Worm (Caenorhabditis elegans): ENCODE data around the gene ccm-3.
A peak's percentile ranks its signal among the peaks of the same experiment; 100 is the strongest.

Gene ccm-3

ce11 chrII:10592452-10592851, 14.6 kb downstream of the ccm-3 start, which contains the start of gene crn-5:
Gene crn-5 (plus strand): TSS chrII:10592752.
- TF ChIP-seq mes-4 (tag; optimal IDR thresholded peaks at IDR 0.05) (no peak), F49E8.2 (tag; optimal IDR thresholded peaks at IDR 0.05; ENCODE audit: insufficient read depth) (no peak), rcor-1 (GFP tag; IDR thresholded peaks at IDR 0.05) (no peak), F10E7.11 (tag; optimal IDR thresholded peaks at IDR 0.05) (no peak), akir-1 (GFP tag; optimal IDR thresholded peaks at IDR 0.05) (no peak), unc-62 (GFP tag; optimal IDR thresholded peaks at IDR 0.05) (no peak), nhr-179 (tag; optimal IDR thresholded peaks at IDR 0.05) (no peak), pha-4 (tag; optimal IDR thresholded peaks at IDR 0.05) (no peak)

ce11 chrII:10587742-10588141, 19.3 kb downstream of the ccm-3 start, which contains the start of gene crn-3:
Gene crn-3 (plus strand): TSS chrII:10588042.
- no peak for TF ChIP-seq somi-1 (GFP tag; optimal IDR thresholded peaks at IDR 0.05)
- no peak for TF ChIP-seq snpc-4 (GFP tag; optimal IDR thresholded peaks at IDR 0.05)
- no peak for TF ChIP-seq snpc-4 (tag; optimal IDR thresholded peaks at IDR 0.05)
- TF ChIP-seq snpc-1.3 (tag; optimal IDR thresholded peaks at IDR 0.05; ENCODE audit: insufficient read depth), result no peak
- TF ChIP-seq pha-4 (tag; optimal IDR thresholded peaks at IDR 0.05), result no peak
- 0 out of 2 replicates have a peak, but pooled peaks have one; percentile 18 for TF ChIP-seq ekl-4 (GFP tag; IDR thresholded peaks at IDR 0.05)
- no peak for TF ChIP-seq Y56A3A.18 (GFP tag; IDR thresholded peaks at IDR 0.05)
- TF ChIP-seq hmg-20 (GFP tag; IDR thresholded peaks at IDR 0.05), result no peak
- 0 out of 2 replicates have a peak, but pooled peaks have one; percentile 37 for TF ChIP-seq madf-6 (GFP tag; IDR thresholded peaks at IDR 0.05)
- TF ChIP-seq F39B2.1 (GFP tag; IDR thresholded peaks at IDR 0.05), result no peak
- no peak for TF ChIP-seq him-1 (tag; optimal IDR thresholded peaks at IDR 0.05)
- no peak for TF ChIP-seq C06A6.2 (GFP tag; conservative IDR thresholded peaks at IDR 0.05)
- TF ChIP-seq snpc-1.1 (tag; optimal IDR thresholded peaks at IDR 0.05; ENCODE audit: insufficient read depth), result no peak
- no peak for TF ChIP-seq lsl-1 (GFP tag; optimal IDR thresholded peaks at IDR 0.05)
- no peak for TF ChIP-seq akir-1 (GFP tag; optimal IDR thresholded peaks at IDR 0.05)
- no peak for TF ChIP-seq lag-1 (GFP tag; IDR thresholded peaks at IDR 0.05)
- no peak for TF ChIP-seq ama-1 (optimal IDR thresholded peaks at IDR 0.05)
- no peak for TF ChIP-seq ama-1 (GFP tag; optimal IDR thresholded peaks at IDR 0.05)
- TF ChIP-seq repo-1 (tag; optimal IDR thresholded peaks at IDR 0.05), result no peak
- no peak for TF ChIP-seq tbx-9 (tag; optimal IDR thresholded peaks at IDR 0.05; ENCODE audit: borderline replicate concordance)
- TF ChIP-seq dpff-1 (tag; optimal IDR thresholded peaks at IDR 0.05), result no peak
- 0 out of 2 replicates have a peak, but pooled peaks have one; percentile 22 for TF ChIP-seq pbrm-1 (GFP tag; IDR thresholded peaks at IDR 0.05)
- TF ChIP-seq ztf-6 (GFP tag; IDR thresholded peaks at IDR 0.05), result no peak

- TF ChIP-seq Y95B8A.8 (GFP tag; IDR thresholded peaks at IDR 0.05) (0 out of 2 replicates have a peak, but pooled peaks have one; percentile 11), fkh-3 (tag; optimal IDR thresholded peaks at IDR 0.05) (no peak), hmg-20 (GFP tag; IDR thresholded peaks at IDR 0.05) (no peak), sdz-38 (tag; optimal IDR thresholded peaks at IDR 0.05) (no peak)
Measured at ce11 chrII:10584036-10584435, 23.0 kb downstream of the ccm-3 start, which contains the start of gene algn-9. Gene algn-9 (plus strand): TSS chrII:10584336.

ce11 chrII:10582318-10582717, 24.8 kb downstream of the ccm-3 start, which contains the start of gene mrps-22:
Gene mrps-22 (plus strand): TSS chrII:10582618.
- TF ChIP-seq aptf-2 (GFP tag; conservative IDR thresholded peaks at IDR 0.05), result no peak
- no peak for TF ChIP-seq mcd-1 (GFP tag; IDR thresholded peaks at IDR 0.05)
- no peak for TF ChIP-seq let-607 (tag; optimal IDR thresholded peaks at IDR 0.05)
- TF ChIP-seq F10E7.11 (tag; optimal IDR thresholded peaks at IDR 0.05), result no peak
- no peak for TF ChIP-seq zfh-2 (GFP tag; conservative IDR thresholded peaks at IDR 0.05)
- TF ChIP-seq B0336.3 (GFP tag; IDR thresholded peaks at IDR 0.05), result no peak
- no peak for TF ChIP-seq nhr-179 (tag; optimal IDR thresholded peaks at IDR 0.05)
- TF ChIP-seq madf-10 (tag; optimal IDR thresholded peaks at IDR 0.05), result no peak
- TF ChIP-seq K12H6.12 (tag; optimal IDR thresholded peaks at IDR 0.05), result no peak
- TF ChIP-seq ceh-100 (GFP tag; IDR thresholded peaks at IDR 0.05), result no peak
- no peak for TF ChIP-seq Y79H2A.3 (GFP tag; conservative IDR thresholded peaks at IDR 0.05)
- TF ChIP-seq lin-26 (GFP tag; IDR thresholded peaks at IDR 0.05), result no peak
- TF ChIP-seq Y95B8A.8 (GFP tag; IDR thresholded peaks at IDR 0.05), result no peak
- no peak for TF ChIP-seq hsf-1 (GFP tag; IDR thresholded peaks at IDR 0.05)
- TF ChIP-seq aptf-3 (GFP tag; IDR thresholded peaks at IDR 0.05), result no peak
- TF ChIP-seq die-1 (tag; optimal IDR thresholded peaks at IDR 0.05), result no peak
- TF ChIP-seq ztf-26 (tag; optimal IDR thresholded peaks at IDR 0.05), result no peak

All from whole organism, young adult.